Fruit fly (Drosophila melanogaster): Measurements from ENCODE around the gene CG13933.

Gene CG13933

dm6 chr3L:1740129-1740975 lies 34.6 kb downstream of the CG13933 start:
- TF ChIP-seq jim (GFP tag; optimal IDR thresholded peaks at IDR 0.05) (no peak), Myc (optimal IDR thresholded peaks at IDR 0.05) (no peak), CrebA (GFP tag; optimal IDR thresholded peaks at IDR 0.05; ENCODE audit: borderline replicate concordance) (no peak), Jra (GFP tag; optimal IDR thresholded peaks at IDR 0.05) (no peak), CG9705 (GFP tag; optimal IDR thresholded peaks at IDR 0.05) (no peak), fru (GFP tag; optimal IDR thresholded peaks at IDR 0.05) (peak; percentile 42), woc (GFP tag; optimal IDR thresholded peaks at IDR 0.05) (peak; percentile 40), GATAd (GFP tag; optimal IDR thresholded peaks at IDR 0.05) (no peak), Mio (GFP tag; optimal IDR thresholded peaks at IDR 0.05) (no peak), OdsH (GFP tag; optimal IDR thresholded peaks at IDR 0.05) (peak; percentile 74), foxo (GFP tag; optimal IDR thresholded peaks at IDR 0.05) (peak in 1 of 2 experiments; percentile 72), CG32264 (GFP tag; optimal IDR thresholded peaks at IDR 0.05) (no peak), Dif (GFP tag; optimal IDR thresholded peaks at IDR 0.05; ENCODE audit: partially characterized antibody) (no peak), Hr78 (GFP tag; optimal IDR thresholded peaks at IDR 0.05) (no peak), lola (GFP tag; optimal IDR thresholded peaks at IDR 0.05) (no peak), dsf (GFP tag; optimal IDR thresholded peaks at IDR 0.05; ENCODE audit: borderline replicate concordance) (no peak), sv (GFP tag; optimal IDR thresholded peaks at IDR 0.05) (peak; percentile 43), h (GFP tag; optimal IDR thresholded peaks at IDR 0.05) (peak; percentile 82), Hnf4 (GFP tag; optimal IDR thresholded peaks at IDR 0.05) (peak; percentile 28), sage (GFP tag; optimal IDR thresholded peaks at IDR 0.05) (no peak), ey (GFP tag; optimal IDR thresholded peaks at IDR 0.05) (peak; percentile 82), Hr83 (GFP tag; optimal IDR thresholded peaks at IDR 0.05; ENCODE audit: poor library complexity, severe bottlenecking) (no peak), pan (optimal IDR thresholded peaks at IDR 0.05) (no peak), rgr (GFP tag; optimal IDR thresholded peaks at IDR 0.05) (peak; percentile 70), dmrt93B (GFP tag; optimal IDR thresholded peaks at IDR 0.05) (no peak), Sp1 (GFP tag; optimal IDR thresholded peaks at IDR 0.05) (peak; percentile 43), usp (GFP tag; optimal IDR thresholded peaks at IDR 0.05) (no peak), Dfd (GFP tag; optimal IDR thresholded peaks at IDR 0.05) (no peak), psq (GFP tag; optimal IDR thresholded peaks at IDR 0.05) (peak; percentile 25), HLH106 (tag; optimal IDR thresholded peaks at IDR 0.05) (peak; percentile 69), Abd-B (GFP tag; optimal IDR thresholded peaks at IDR 0.05) (no peak), Rel (GFP tag; optimal IDR thresholded peaks at IDR 0.05) (no peak), Rel (tag; optimal IDR thresholded peaks at IDR 0.05) (no peak), brk (GFP tag; optimal IDR thresholded peaks at IDR 0.05) (no peak), N (GFP tag; optimal IDR thresholded peaks at IDR 0.05) (no peak), dl (GFP tag; optimal IDR thresholded peaks at IDR 0.05; ENCODE audit: insufficient read depth in 1 of 2, partially characterized antibody in 2 of 2) (no peak), tai (GFP tag; optimal IDR thresholded peaks at IDR 0.05) (no peak), br (GFP tag; optimal IDR thresholded peaks at IDR 0.05) (peak; percentile 71), Vsx2 (GFP tag; optimal IDR thresholded peaks at IDR 0.05; ENCODE audit: partially characterized antibody) (no peak)

DNA sequence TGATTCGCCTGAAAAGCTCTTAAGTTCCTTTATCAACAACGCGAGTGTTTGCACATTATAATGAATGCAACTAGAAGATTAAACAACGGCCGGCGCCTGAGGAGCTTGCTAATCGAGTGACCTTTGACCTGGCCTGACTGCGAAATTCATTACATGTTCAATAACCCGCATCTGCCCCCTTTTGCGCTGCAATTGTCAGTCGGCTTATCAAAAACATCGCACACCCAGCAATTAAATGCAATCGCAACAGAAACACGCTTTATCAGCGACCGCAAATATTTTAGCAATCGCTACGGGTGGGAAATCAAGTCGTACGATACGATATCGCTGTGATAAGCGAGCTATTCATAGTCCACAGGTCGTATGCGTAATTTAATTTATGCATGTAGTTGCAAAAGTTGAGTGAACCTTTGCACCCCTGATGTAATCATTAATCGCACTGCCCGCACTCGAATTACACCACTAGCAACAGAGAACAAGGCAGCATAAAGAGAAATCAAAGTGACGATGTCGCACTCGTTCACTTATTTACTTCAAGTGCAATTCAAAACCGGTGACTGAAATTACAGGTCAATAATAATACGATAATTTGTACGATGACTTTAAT lies 35.3 kb downstream of the CG13933 start:
- TF ChIP-seq OdsH (GFP tag; optimal IDR thresholded peaks at IDR 0.05) (no peak), jim (GFP tag; optimal IDR thresholded peaks at IDR 0.05) (no peak)
